Worm (Caenorhabditis elegans) whole organism, L3 larva: ENCODE data around the gene F20D6.10.

Source experiments
- ZK546.5 ChIP-seq: sonication (generic microtip); optimal IDR thresholded peaks from 2 replicates; lab custom pipeline; 2017; ENCODE audit warnings: missing biosample characterization, missing genetic modification characterization
- ama-1 ChIP-seq: fragments of 150-350 bp; optimal IDR thresholded peaks from 2 replicates; lab custom pipeline; 2018
- ceh-28 ChIP-seq: fragments of 150-350 bp; optimal IDR thresholded peaks from 2 replicates; lab custom pipeline; 2014; ENCODE audit warnings: missing biosample characterization, missing genetic modification reagents, missing genetic modification characterization
- ceh-82 ChIP-seq: fragments of 150-350 bp; optimal IDR thresholded peaks from 2 replicates; lab custom pipeline; 2014; ENCODE audit warnings: missing biosample characterization, missing genetic modification characterization
- ceh-9 ChIP-seq: sonication (generic microtip); optimal IDR thresholded peaks from 2 replicates; lab custom pipeline; 2018; ENCODE audit warnings: missing biosample characterization, missing genetic modification characterization
- egl-5 ChIP-seq: fragments of 150-350 bp; optimal IDR thresholded peaks from 2 replicates; lab custom pipeline; 2017; ENCODE audit warnings: missing biosample characterization, missing genetic modification reagents, missing genetic modification characterization, inconsistent platforms
- elt-1 ChIP-seq: fragments of 150-350 bp; optimal IDR thresholded peaks from 2 replicates; lab custom pipeline; 2014; ENCODE audit warnings: missing biosample characterization, missing genetic modification characterization
- elt-2 ChIP-seq: sonication (generic microtip); optimal IDR thresholded peaks from 2 replicates; lab custom pipeline; 2016; ENCODE audit warnings: missing genetic modification reagents, mild to moderate bottlenecking, missing genetic modification characterization, missing compliant biosample characterization
- eor-1 ChIP-seq, 2 experiments: fragments of 150-350 bp; optimal IDR thresholded peaks; 2 replicates each; lab custom pipeline; 2014 to 2018; ENCODE audit warnings: missing biosample characterization in 2 of 2, missing genetic modification characterization in 2 of 2
- fkh-10 ChIP-seq: sonication (generic microtip); optimal IDR thresholded peaks from 2 replicates; lab custom pipeline; 2017; ENCODE audit warnings: missing biosample characterization, missing genetic modification reagents, missing genetic modification characterization
- fos-1 ChIP-seq: fragments of 150-350 bp; optimal IDR thresholded peaks from 2 replicates; lab custom pipeline; 2014; ENCODE audit warnings: missing biosample characterization, missing genetic modification characterization
- hmg-11 ChIP-seq: sonication (generic microtip); optimal IDR thresholded peaks from 2 replicates; lab custom pipeline; 2016; ENCODE audit warnings: missing genetic modification characterization, missing compliant biosample characterization
- lin-15B ChIP-seq: fragments of 150-350 bp; optimal IDR thresholded peaks from 2 replicates; lab custom pipeline; 2014; ENCODE audit warnings: missing biosample characterization, missing genetic modification characterization
- lin-39 ChIP-seq: fragments of 150-350 bp; optimal IDR thresholded peaks from 2 replicates; lab custom pipeline; 2018; ENCODE audit warnings: missing biosample characterization, missing genetic modification reagents, missing genetic modification characterization
- mdl-1 ChIP-seq: fragments of 150-350 bp; optimal IDR thresholded peaks from 2 replicates; lab custom pipeline; 2014; ENCODE audit warnings: missing biosample characterization, missing genetic modification characterization
- mml-1 ChIP-seq: fragments of 150-350 bp; sonication (generic microtip); optimal IDR thresholded peaks from 3 replicates; lab custom pipeline; 2014; ENCODE audit warnings: missing biosample characterization, missing genetic modification characterization
- nfya-1 ChIP-seq: sonication (generic microtip); optimal IDR thresholded peaks from 2 replicates; lab custom pipeline; 2017; ENCODE audit warnings: missing genetic modification characterization, mild to moderate bottlenecking, missing compliant biosample characterization, antibody characterized with exemption, moderate library complexity; ENCODE audit not compliant: insufficient read depth
- nhr-11 ChIP-seq: fragments of 150-350 bp; optimal IDR thresholded peaks from 2 replicates; lab custom pipeline; 2014; ENCODE audit warnings: missing biosample characterization, missing genetic modification characterization
- nhr-12 ChIP-seq: fragments of 150-350 bp; optimal IDR thresholded peaks from 2 replicates; lab custom pipeline; 2014; ENCODE audit warnings: missing biosample characterization, missing genetic modification characterization
- nhr-23 ChIP-seq: fragments of 150-350 bp; optimal IDR thresholded peaks from 2 replicates; lab custom pipeline; 2014; ENCODE audit warnings: missing biosample characterization, missing genetic modification reagents, missing genetic modification characterization
- nhr-237 ChIP-seq: fragments of 150-350 bp; optimal IDR thresholded peaks from 2 replicates; lab custom pipeline; 2014; ENCODE audit warnings: missing biosample characterization, missing genetic modification characterization
- nhr-67 ChIP-seq: fragments of 150-350 bp; optimal IDR thresholded peaks from 2 replicates; lab custom pipeline; 2014; ENCODE audit warnings: missing biosample characterization, missing genetic modification characterization
- nhr-76 ChIP-seq: fragments of 150-350 bp; sonication (generic microtip); optimal IDR thresholded peaks from 5 replicates; lab custom pipeline; 2014; ENCODE audit warnings: missing biosample characterization, missing genetic modification characterization
- nhr-77 ChIP-seq: fragments of 150-350 bp; optimal IDR thresholded peaks from 2 replicates; lab custom pipeline; 2014; ENCODE audit warnings: missing biosample characterization, missing genetic modification characterization
- pha-4 ChIP-seq: fragments of 150-350 bp; optimal IDR thresholded peaks from 2 replicates; lab custom pipeline; 2014; ENCODE audit warnings: missing biosample characterization, missing genetic modification reagents, missing genetic modification characterization
- sea-2 ChIP-seq: fragments of 150-350 bp; sonication (generic microtip); optimal IDR thresholded peaks from 4 replicates; lab custom pipeline; 2014; ENCODE audit warnings: missing biosample characterization, missing genetic modification reagents, missing genetic modification characterization
- skn-1 ChIP-seq: fragments of 150-350 bp; optimal IDR thresholded peaks from 2 replicates; lab custom pipeline; 2014; ENCODE audit warnings: missing biosample characterization, missing genetic modification characterization
- snpc-4 ChIP-seq: fragments of 150-350 bp; optimal IDR thresholded peaks from 2 replicates; lab custom pipeline; 2014; ENCODE audit warnings: missing biosample characterization, missing genetic modification characterization
- zag-1 ChIP-seq: fragments of 150-350 bp; optimal IDR thresholded peaks from 2 replicates; lab custom pipeline; 2014; ENCODE audit warnings: missing biosample characterization, missing genetic modification characterization
- ztf-11 ChIP-seq: fragments of 150-350 bp; optimal IDR thresholded peaks from 2 replicates; lab custom pipeline; 2014; ENCODE audit warnings: missing biosample characterization, missing genetic modification characterization

The F20D6.10 gene

ce11 chrV:8228712-8229119, 33.0 kb upstream of the F20D6.10 start (continued):
- TF ChIP-seq nhr-12 (tag; lab: Kevin White, UChicago) (no peak), mdl-1 (no peak)
- TF ChIP-seq, all 47 proteins: peak for 22

ce11 chrV:8226812-8227211, 31.1 kb upstream of the F20D6.10 start, which contains the start of gene K07C11.10:
TSS of gene K07C11.10 (minus strand) at chrV:8226912.
- no peak for TF ChIP-seq mdl-1
- no peak for TF ChIP-seq nhr-76
- no peak for TF ChIP-seq eor-1 (tag; optimal IDR thresholded peaks at IDR 0.05; lab: Kevin White, UChicago)
- TF ChIP-seq fkh-10 (GFP tag; lab: Kevin White, UChicago) = no peak
- TF ChIP-seq nhr-67 = no peak
- TF ChIP-seq skn-1 (tag; lab: Kevin White, UChicago) = no peak
- TF ChIP-seq zag-1 (tag; lab: Kevin White, UChicago) = no peak
- no peak for TF ChIP-seq elt-2
- no peak for TF ChIP-seq ceh-9 (tag; lab: Kevin White, UChicago)
- TF ChIP-seq mml-1 (tag; lab: Kevin White, UChicago) = no peak
- no peak for TF ChIP-seq hmg-11 (tag; lab: Kevin White, UChicago)
- no peak for TF ChIP-seq ceh-82 (tag; lab: Kevin White, UChicago)
- TF ChIP-seq egl-5 (tag; lab: Kevin White, UChicago) = no peak
- TF ChIP-seq nhr-77 = no peak
- TF ChIP-seq nhr-12 (tag; lab: Kevin White, UChicago) = no peak
- no peak for TF ChIP-seq sea-2
- no peak for TF ChIP-seq nhr-23 (tag; lab: Kevin White, UChicago)
- TF ChIP-seq nhr-237 (tag; lab: Kevin White, UChicago) = no peak

DNA sequence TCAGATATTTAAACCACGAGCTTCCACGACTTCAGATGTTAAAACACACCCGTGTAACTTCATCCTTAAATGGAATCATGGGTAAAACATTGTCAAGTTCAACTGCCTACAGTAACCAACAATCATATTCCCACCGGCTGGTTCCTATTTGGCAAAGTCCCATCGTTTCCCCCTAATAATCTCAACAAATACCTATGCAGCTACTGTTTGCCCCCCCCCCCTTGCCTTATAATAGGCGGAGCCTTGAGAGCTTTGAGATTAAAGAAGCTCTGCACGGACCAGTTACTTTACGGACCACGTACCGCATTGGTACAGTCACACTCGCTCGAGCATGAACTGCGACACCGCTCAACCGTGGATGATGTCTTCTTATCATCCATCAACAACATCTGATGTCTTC, 28.9 kb upstream of the F20D6.10 start, which contains the start of gene pax-1:
pax-1 (plus strand) TSS at position 301 of the 400 bp plus-strand sequence.
- no peak for TF ChIP-seq ceh-9 (tag; lab: Kevin White, UChicago)
- TF ChIP-seq nhr-76 = no peak

DNA sequence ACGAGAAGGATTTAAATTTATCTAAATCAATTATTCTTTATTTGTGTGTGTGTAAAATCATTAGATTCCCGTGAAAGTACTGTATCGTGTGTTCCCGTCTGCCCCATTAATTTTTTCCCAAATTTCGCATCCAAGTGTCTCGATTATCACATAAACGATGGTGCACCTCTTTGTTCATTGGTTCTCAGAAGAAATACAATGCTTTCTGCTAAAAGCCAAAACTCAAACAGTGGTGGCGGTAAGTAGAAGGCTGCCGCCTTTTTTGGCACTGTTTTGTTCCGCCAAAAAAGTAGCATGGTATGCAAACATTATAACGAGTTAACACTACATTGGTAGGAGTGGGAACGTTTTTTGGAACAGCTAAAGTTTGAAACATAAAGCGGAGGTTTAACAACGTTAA, 27.7 kb upstream of the F20D6.10 start:
- TF ChIP-seq elt-1 = no peak

ce11 chrV:8221083-8221538, 25.4 kb upstream of the F20D6.10 start, which contains the start of the genes cogc-6 and air-1:
TSS of gene cogc-6 (minus strand) at chrV:8221316.
TSS of gene air-1 (plus strand) at chrV:8221488.
- no peak for TF ChIP-seq ztf-11 (tag; lab: Kevin White, UChicago)
- TF ChIP-seq nhr-77 = no peak
- peak; percentile 53 for TF ChIP-seq snpc-4 (tag; lab: Kevin White, UChicago)
- no peak for TF ChIP-seq fos-1 (tag; lab: Kevin White, UChicago)
- TF ChIP-seq pha-4 (tag; lab: Kevin White, UChicago) = peak; percentile 43
- TF ChIP-seq ceh-28 (tag; lab: Kevin White, UChicago) = peak; percentile 60
- no peak for TF ChIP-seq ZK546.5 (tag; lab: Kevin White, UChicago)
- peak; percentile 41 for TF ChIP-seq nfya-1 (tag; lab: Kevin White, UChicago)
- peak; percentile 25 for TF ChIP-seq lin-15B (tag; lab: Kevin White, UChicago)
- no peak for TF ChIP-seq nhr-11
- TF ChIP-seq nhr-23 (tag; lab: Kevin White, UChicago) = peak; percentile 35

- TF ChIP-seq nhr-12 (tag; lab: Kevin White, UChicago) (no peak), lin-39 (tag; lab: Kevin White, UChicago) (no peak), ztf-11 (tag; lab: Kevin White, UChicago) (no peak), snpc-4 (tag; lab: Kevin White, UChicago) (no peak), nhr-237 (tag; lab: Kevin White, UChicago) (no peak), zag-1 (tag; lab: Kevin White, UChicago) (no peak), hmg-11 (tag; lab: Kevin White, UChicago) (no peak)
These were observed 23.8 kb upstream of the F20D6.10 start for ce11 chrV:8219550-8219949.

DNA sequence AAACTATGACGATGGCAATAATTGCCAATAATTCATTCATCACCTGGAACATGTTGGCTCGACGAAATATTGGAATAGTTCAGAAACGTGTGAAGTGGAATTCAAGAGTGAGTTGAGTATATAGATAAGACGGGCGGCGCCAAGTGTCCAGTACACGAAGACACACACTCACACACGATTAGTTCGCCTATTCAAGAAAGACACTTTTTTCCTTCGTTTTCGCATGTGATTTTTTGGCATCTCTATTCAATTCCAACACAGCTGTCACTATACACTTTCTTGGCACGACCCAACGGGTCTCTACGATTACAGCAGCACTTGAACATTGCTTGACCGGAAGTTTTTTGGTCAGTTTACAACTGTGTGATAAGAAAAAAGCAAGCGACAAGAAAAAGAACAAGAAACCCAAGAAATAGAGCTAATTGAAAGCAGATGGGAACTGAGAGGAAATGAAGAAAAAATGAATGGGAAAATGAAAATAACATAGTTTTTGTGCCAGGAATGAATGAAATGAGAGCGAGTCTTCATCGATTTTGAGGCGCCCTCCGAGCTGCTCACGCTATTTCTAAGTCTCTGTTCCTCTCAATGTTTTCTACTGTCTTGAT, 22.0 kb upstream of the F20D6.10 start, which contains the start of gene K07C11.8:
K07C11.8 (minus strand) TSS at position 224 of the 605 bp plus-strand sequence.
- TF ChIP-seq ama-1 (lab: Kevin White, UChicago) (no peak), elt-2 (peak; percentile 46), lin-39 (tag; lab: Kevin White, UChicago) (peak; percentile 16)
